Worm (Caenorhabditis elegans): ENCODE data around the gene JC8.4.

Gene JC8.4

ce11 chrIV:13243375-13243774 lies at the start of gene JC8.4:
TSS of gene JC8.4 (plus strand) at chrIV:13243675.
- TF ChIP-seq lsy-12 (tag; optimal IDR thresholded peaks at IDR 0.05) (no peak), hmg-11 (tag; optimal IDR thresholded peaks at IDR 0.05) (no peak), fkh-10 (GFP tag; optimal IDR thresholded peaks at IDR 0.05) (no peak)

ce11 chrIV:13197282-13197681 lies 46.2 kb upstream of the JC8.4 start, which contains the start of gene C48D1.1:
TSS of gene C48D1.1 (minus strand) at chrIV:13197382.
- TF ChIP-seq aly-2 (tag; optimal IDR thresholded peaks at IDR 0.05) (no peak), hmg-11 (tag; optimal IDR thresholded peaks at IDR 0.05) (no peak)

DNA sequence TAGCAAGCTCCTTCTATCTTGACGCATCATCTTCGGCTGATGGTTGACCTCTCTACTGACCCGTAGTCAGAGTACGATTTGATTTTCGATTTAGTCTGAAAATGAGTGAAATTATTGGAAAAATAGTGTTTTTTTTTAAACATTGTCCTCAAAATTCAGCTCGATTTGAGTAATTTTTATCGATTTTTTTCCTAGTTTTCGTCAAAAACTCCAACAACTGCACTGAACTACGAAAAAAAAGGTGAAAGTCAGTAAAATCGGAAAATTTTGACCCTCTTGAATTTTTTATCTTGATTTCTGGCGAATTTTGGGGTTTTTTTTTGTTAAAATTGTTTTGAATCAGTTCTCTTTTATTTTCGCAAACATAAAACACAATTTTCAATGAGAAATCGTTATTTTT lies 39.4 kb upstream of the JC8.4 start, which contains the start of gene ced-3:
Gene ced-3 (minus strand): TSS at position 101 of the 400 bp plus-strand sequence.
- no peak for TF ChIP-seq nhr-237 (tag; optimal IDR thresholded peaks at IDR 0.05)
- TF ChIP-seq aly-2 (tag; optimal IDR thresholded peaks at IDR 0.05) = no peak
- no peak for TF ChIP-seq eor-1 (tag; optimal IDR thresholded peaks at IDR 0.05)
- TF ChIP-seq ceh-9 (tag; optimal IDR thresholded peaks at IDR 0.05) = no peak
- TF ChIP-seq nhr-25 (tag; optimal IDR thresholded peaks at IDR 0.05) = no peak
- no peak for TF ChIP-seq lin-15B (tag; optimal IDR thresholded peaks at IDR 0.05)
- TF ChIP-seq mdl-1 (tag; optimal IDR thresholded peaks at IDR 0.05) = no peak
- no peak for TF ChIP-seq ama-1 (optimal IDR thresholded peaks at IDR 0.05)
- no peak for TF ChIP-seq lsy-12 (tag; optimal IDR thresholded peaks at IDR 0.05)
- TF ChIP-seq nhr-23 (tag; optimal IDR thresholded peaks at IDR 0.05) = no peak
- TF ChIP-seq fkh-10 (GFP tag; optimal IDR thresholded peaks at IDR 0.05) = no peak
- no peak for TF ChIP-seq unc-62 (GFP tag; optimal IDR thresholded peaks at IDR 0.05)
- TF ChIP-seq elt-3 (tag; optimal IDR thresholded peaks at IDR 0.05) = no peak
- TF ChIP-seq snpc-4 (tag; optimal IDR thresholded peaks at IDR 0.05) = no peak
- no peak for TF ChIP-seq nhr-43 (tag; optimal IDR thresholded peaks at IDR 0.05; ENCODE audit: poor library complexity, severe bottlenecking)
- TF ChIP-seq jun-1 (tag; optimal IDR thresholded peaks at IDR 0.05) = no peak

DNA sequence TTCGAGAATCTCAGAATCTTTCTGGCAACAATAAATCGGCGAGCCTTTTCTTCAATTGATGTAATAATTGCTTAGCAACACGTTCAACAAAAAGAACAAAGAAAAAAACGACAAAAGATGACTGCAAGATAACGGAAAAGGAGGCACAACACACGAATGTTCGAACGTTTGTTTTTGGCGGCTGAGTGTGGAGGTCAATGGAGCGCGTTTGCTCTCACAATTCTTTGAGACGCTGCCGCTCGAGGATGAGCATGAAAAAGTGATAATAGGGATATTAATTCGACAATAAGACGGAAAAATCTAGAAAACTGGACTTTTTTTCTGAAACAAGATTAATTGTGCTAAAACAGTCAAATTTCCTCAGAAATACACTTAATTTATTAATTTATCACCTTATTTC lies 37.6 kb upstream of the JC8.4 start:
- TF ChIP-seq fkh-10 (GFP tag; optimal IDR thresholded peaks at IDR 0.05) (no peak), lin-15B (tag; optimal IDR thresholded peaks at IDR 0.05) (peak; percentile 51), nhr-77 (tag; optimal IDR thresholded peaks at IDR 0.05) (no peak), elt-3 (tag; optimal IDR thresholded peaks at IDR 0.05) (no peak), jun-1 (tag; optimal IDR thresholded peaks at IDR 0.05) (no peak), egl-5 (tag; optimal IDR thresholded peaks at IDR 0.05) (no peak), nhr-43 (tag; optimal IDR thresholded peaks at IDR 0.05; ENCODE audit: poor library complexity, severe bottlenecking) (no peak), nfya-1 (tag; optimal IDR thresholded peaks at IDR 0.05; ENCODE audit: insufficient read depth) (peak; percentile 49), pha-4 (tag; optimal IDR thresholded peaks at IDR 0.05) (no peak), egl-27 (tag; optimal IDR thresholded peaks at IDR 0.05) (no peak), R02D3.7 (tag; optimal IDR thresholded peaks at IDR 0.05) (no peak), lin-39 (tag; optimal IDR thresholded peaks at IDR 0.05) (no peak), nhr-23 (tag; optimal IDR thresholded peaks at IDR 0.05) (no peak), ztf-11 (tag; optimal IDR thresholded peaks at IDR 0.05) (no peak), daf-12 (tag; optimal IDR thresholded peaks at IDR 0.05) (no peak), sea-2 (GFP tag; optimal IDR thresholded peaks at IDR 0.05) (no peak), ZK546.5 (tag; optimal IDR thresholded peaks at IDR 0.05) (no peak), elt-2 (tag; optimal IDR thresholded peaks at IDR 0.05) (peak; percentile 34), pqm-1 (tag; optimal IDR thresholded peaks at IDR 0.05) (peak; percentile 7)

DNA sequence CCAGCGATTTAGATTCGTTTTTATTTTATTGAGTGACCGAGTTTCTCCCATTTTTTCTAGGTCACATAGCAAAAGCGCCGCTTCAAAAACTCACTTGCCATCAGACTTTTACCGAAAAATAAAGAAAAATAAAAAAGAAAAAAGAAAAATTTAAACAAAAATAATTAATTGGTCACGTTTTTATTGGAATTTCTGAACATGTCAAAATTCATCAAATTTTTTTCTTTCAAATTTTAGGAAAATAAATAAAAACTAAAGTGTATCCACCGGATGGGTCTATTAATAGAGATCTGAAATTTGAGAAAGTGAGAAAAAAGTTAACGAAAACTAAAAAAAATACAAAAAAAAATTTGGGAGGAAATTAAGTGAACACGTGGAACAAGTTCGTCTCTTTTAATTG lies 33.9 kb upstream of the JC8.4 start, which contains the start of gene C48D1.9:
Gene C48D1.9 (minus strand): TSS at position 101 of the 400 bp plus-strand sequence.
- TF ChIP-seq R02D3.7 (tag; optimal IDR thresholded peaks at IDR 0.05) (no peak), ceh-82 (tag; optimal IDR thresholded peaks at IDR 0.05) (no peak), nhr-25 (tag; optimal IDR thresholded peaks at IDR 0.05) (no peak)

ce11 chrIV:13214466-13214865 lies 29.0 kb upstream of the JC8.4 start, which contains the start of gene cho-1:
TSS of gene cho-1 (minus strand) at chrIV:13214566.
- TF ChIP-seq nhr-43 (tag; optimal IDR thresholded peaks at IDR 0.05; ENCODE audit: poor library complexity, severe bottlenecking) (no peak), nhr-76 (tag; optimal IDR thresholded peaks at IDR 0.05) (no peak), skn-1 (tag; optimal IDR thresholded peaks at IDR 0.05) (no peak)
